Fruit fly (Drosophila melanogaster) whole organism, adult: Measurements from ENCODE around the gene Ppat-Dpck.

Experiments used
- CG14711 ChIP-seq: fragments of 200-800 bp; sonication (Bioruptor generic); optimal IDR thresholded peaks from 2 replicates; lab custom pipeline; 2018; ENCODE audit warnings: missing biosample characterization, mild to moderate bottlenecking, missing genetic modification characterization, moderate library complexity
- kay ChIP-seq: fragments of 200-800 bp; sonication (Bioruptor generic); peaks from one replicate; lab custom pipeline; 2016; ENCODE audit warnings: missing biosample characterization, missing genetic modification characterization, borderline replicate concordance
- pad ChIP-seq: fragments of 200-800 bp; sonication (Bioruptor generic); optimal IDR thresholded peaks from 3 replicates; lab custom pipeline; 2017; ENCODE audit warnings: missing biosample characterization, missing genetic modification characterization, mild to moderate bottlenecking, moderate library complexity, missing genetic modification reagents
- toe ChIP-seq: fragments of 200-800 bp; sonication (Bioruptor generic); optimal IDR thresholded peaks from 2 replicates; lab custom pipeline; 2016; ENCODE audit warnings: missing biosample characterization, missing genetic modification characterization

DNA sequence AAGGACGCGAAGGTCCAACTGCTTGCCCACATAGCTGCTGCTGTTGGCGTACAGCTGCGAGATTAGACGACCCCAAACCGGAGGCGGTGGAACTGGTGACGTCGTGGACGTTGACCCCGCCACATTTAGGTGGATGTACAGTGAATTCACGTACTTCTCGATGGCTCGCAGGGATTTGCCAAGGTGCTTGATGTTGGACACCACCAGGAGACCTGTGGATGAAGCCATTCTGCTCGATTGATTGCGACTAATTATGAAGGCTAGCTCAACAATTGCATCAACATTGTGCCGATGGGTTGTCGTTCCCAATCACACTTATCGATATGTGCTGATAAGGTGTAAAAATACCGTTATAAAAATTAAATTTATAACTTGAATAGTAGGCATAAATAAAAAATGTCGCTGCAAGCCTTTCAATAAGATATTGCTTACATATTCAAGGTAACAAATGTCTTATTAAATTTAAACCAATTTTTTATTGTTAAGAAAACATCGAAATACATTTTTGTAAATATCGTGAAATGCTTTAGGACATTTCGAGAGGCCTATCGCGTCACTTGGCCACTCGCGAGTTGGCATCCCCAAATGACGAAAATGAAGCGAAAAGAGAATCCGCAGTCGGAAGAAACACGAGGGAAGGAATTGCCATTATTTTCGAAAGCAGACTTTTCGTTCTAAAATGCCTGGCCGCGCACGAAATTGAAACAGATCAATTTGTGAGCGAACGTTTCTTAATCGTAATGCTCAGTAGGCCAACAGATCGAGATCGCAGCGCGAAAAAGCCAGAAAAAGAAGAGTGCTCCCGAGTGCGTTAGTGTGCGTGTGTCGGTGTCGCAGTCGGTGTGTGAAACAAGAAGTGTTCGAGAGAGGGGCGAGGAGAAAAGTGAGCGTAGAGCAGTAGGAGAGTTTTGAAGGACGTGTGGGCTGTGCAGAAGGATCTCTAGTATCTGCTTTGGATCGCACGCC lies at the start of gene Ppat-Dpck, which contains the start of gene scny:
- TF ChIP-seq kay (GFP tag; lab: Kevin White, UChicago) (no peak), CG14711 (peak; percentile 88), toe (GFP tag; lab: Kevin White, UChicago) (no peak), pad (GFP tag; lab: Kevin White, UChicago) (no peak)
